Worm (Caenorhabditis elegans) whole organism, L4 larva: ENCODE data around the gene F46C5.7.
A peak's percentile ranks its signal among the peaks of the same experiment; 100 is the strongest.

ENCODE experiments used
- D1046.2 ChIP-seq: fragments of 200-800 bp; sonication (Bioruptor generic); IDR thresholded peaks from 2 replicates; pipeline ENCODE4 v1.3.6; 2022; ENCODE audit warnings: missing genetic modification characterization, missing compliant biosample characterization
- F49E8.2 ChIP-seq: sonication (generic microtip); optimal IDR thresholded peaks from 2 replicates; lab custom pipeline; 2016; ENCODE audit warnings: missing compliant biosample characterization, mild to moderate bottlenecking, missing genetic modification characterization, borderline replicate concordance
- R02D3.7 ChIP-seq: fragments of 150-350 bp; sonication (generic microtip); optimal IDR thresholded peaks from 3 replicates; lab custom pipeline; 2014; ENCODE audit warnings: missing biosample characterization, missing genetic modification characterization
- T20F7.1 ChIP-seq: fragments of 200-800 bp; sonication (Bioruptor generic); optimal IDR thresholded peaks from 2 replicates; lab custom pipeline; 2018; ENCODE audit warnings: mild to moderate bottlenecking, missing genetic modification characterization, missing compliant biosample characterization
- T26A8.4 ChIP-seq: fragments of 200-800 bp; sonication (Bioruptor generic); IDR thresholded peaks from 2 replicates; pipeline ENCODE4 v1.3.6; 2022; ENCODE audit warnings: missing genetic modification characterization, missing compliant biosample characterization
- Y105C5A.15 ChIP-seq: fragments of 200-800 bp; sonication (Bioruptor generic); IDR thresholded peaks from 2 replicates; pipeline ENCODE4 v1.3.6; 2022; ENCODE audit warnings: missing genetic modification characterization, missing compliant biosample characterization
- Y5F2A.4 ChIP-seq: fragments of 200-800 bp; sonication (Bioruptor generic); optimal IDR thresholded peaks from 2 replicates; lab custom pipeline; 2018; ENCODE audit warnings: mild to moderate bottlenecking, missing genetic modification characterization, missing compliant biosample characterization
- Y75B8A.6 ChIP-seq: fragments of 200-800 bp; sonication (Bioruptor generic); IDR thresholded peaks from 2 replicates; pipeline ENCODE4 v1.3.6; 2022; ENCODE audit warnings: missing genetic modification reagents, missing genetic modification characterization, missing compliant biosample characterization
- ZK337.2 ChIP-seq: fragments of 200-800 bp; sonication (Bioruptor generic); IDR thresholded peaks from 2 replicates; pipeline ENCODE4 v1.3.6; 2022; ENCODE audit warnings: missing genetic modification reagents, missing genetic modification characterization, missing compliant biosample characterization
- ZK546.5 ChIP-seq, 2 experiments: sonication (generic microtip); optimal IDR thresholded peaks; 2 replicates each; lab custom pipeline; 2017; ENCODE audit warnings: missing biosample characterization in 2 of 2, missing genetic modification characterization in 2 of 2
- arid-1 ChIP-seq: fragments of 200-800 bp; sonication (Bioruptor generic); conservative IDR thresholded peaks from 2 replicates; pipeline ENCODE4 v1.3.6; 2022; ENCODE audit warnings: missing genetic modification reagents, missing genetic modification characterization, missing compliant biosample characterization
- ceh-62 ChIP-seq: sonication (generic microtip); optimal IDR thresholded peaks from 2 replicates; lab custom pipeline; 2017; ENCODE audit warnings: missing biosample characterization, missing genetic modification characterization
- ces-1 ChIP-seq: fragments of 150-350 bp; sonication (generic microtip); optimal IDR thresholded peaks from 4 replicates; lab custom pipeline; 2014; ENCODE audit warnings: missing biosample characterization, missing genetic modification reagents, missing genetic modification characterization
- cey-2 ChIP-seq: sonication (generic microtip); optimal IDR thresholded peaks from 3 replicates; lab custom pipeline; 2017; ENCODE audit warnings: missing genetic modification characterization, mild to moderate bottlenecking, missing compliant biosample characterization, antibody characterized with exemption, borderline replicate concordance; ENCODE audit not compliant: insufficient read depth
- daf-12 ChIP-seq: fragments of 150-350 bp; optimal IDR thresholded peaks from 2 replicates; lab custom pipeline; 2014; ENCODE audit warnings: missing biosample characterization, missing genetic modification reagents, missing genetic modification characterization
- daf-16 ChIP-seq, 3 experiments: sonication (generic microtip); optimal IDR thresholded peaks; 2 replicates each; lab custom pipeline; 2016 to 2017; ENCODE audit warnings: missing genetic modification characterization in 3 of 3, missing genetic modification reagents in 3 of 3, mild to moderate bottlenecking in 2 of 3, missing compliant biosample characterization in 2 of 3, missing biosample characterization in 1 of 3, moderate library complexity in 1 of 3
- daf-8 ChIP-seq: fragments of 200-800 bp; sonication (Bioruptor generic); IDR thresholded peaks from 2 replicates; pipeline ENCODE4 v1.3.6; 2022; ENCODE audit warnings: missing genetic modification characterization, missing compliant biosample characterization
- dmd-6 ChIP-seq: fragments of 200-800 bp; sonication (Bioruptor generic); IDR thresholded peaks from 2 replicates; pipeline ENCODE4 v1.3.6; 2022; ENCODE audit warnings: missing genetic modification reagents, missing genetic modification characterization, missing compliant biosample characterization
- dmd-9 ChIP-seq: fragments of 200-800 bp; sonication (Bioruptor generic); IDR thresholded peaks from 2 replicates; pipeline ENCODE4 v1.3.6; 2022; ENCODE audit warnings: missing genetic modification reagents, missing genetic modification characterization, missing compliant biosample characterization
- duxl-1 ChIP-seq: sonication (generic microtip); optimal IDR thresholded peaks from 2 replicates; lab custom pipeline; 2016; ENCODE audit warnings: mild to moderate bottlenecking, missing genetic modification characterization, moderate library complexity, missing compliant biosample characterization; ENCODE audit not compliant: poor library complexity
- egl-27 ChIP-seq: sonication (generic microtip); optimal IDR thresholded peaks from 3 replicates; lab custom pipeline; 2017; ENCODE audit warnings: missing biosample characterization, missing genetic modification reagents, missing genetic modification characterization
- gei-8 ChIP-seq: fragments of 200-800 bp; sonication (Bioruptor generic); optimal IDR thresholded peaks from 2 replicates; lab custom pipeline; 2018; ENCODE audit warnings: mild to moderate bottlenecking, missing genetic modification characterization, missing compliant biosample characterization
- hlh-30 ChIP-seq: sonication (generic microtip); optimal IDR thresholded peaks from 2 replicates; lab custom pipeline; 2017; ENCODE audit warnings: antibody characterized with exemption, mild to moderate bottlenecking, missing genetic modification characterization, missing compliant biosample characterization; ENCODE audit not compliant: insufficient read depth
- jun-1 ChIP-seq: fragments of 150-350 bp; optimal IDR thresholded peaks from 2 replicates; lab custom pipeline; 2014; ENCODE audit warnings: missing biosample characterization, missing genetic modification reagents, missing genetic modification characterization
- lim-7 ChIP-seq: fragments of 200-800 bp; sonication (Bioruptor generic); IDR thresholded peaks from 2 replicates; pipeline ENCODE4 v1.3.6; 2022; ENCODE audit warnings: missing genetic modification characterization, missing compliant biosample characterization
- lin-1 ChIP-seq: fragments of 200-800 bp; sonication (Bioruptor generic); IDR thresholded peaks from 2 replicates; pipeline ENCODE4 v1.3.6; 2022; ENCODE audit warnings: missing genetic modification reagents, missing genetic modification characterization, missing compliant biosample characterization
- lin-13 ChIP-seq: fragments of 150-350 bp; optimal IDR thresholded peaks from 2 replicates; lab custom pipeline; 2014; ENCODE audit warnings: missing biosample characterization, missing genetic modification reagents, missing genetic modification characterization
- lin-15B ChIP-seq: fragments of 150-350 bp; sonication (generic microtip); optimal IDR thresholded peaks from 3 replicates; lab custom pipeline; 2014; ENCODE audit warnings: missing biosample characterization, missing genetic modification characterization
- lin-29 ChIP-seq: fragments of 200-800 bp; sonication (Bioruptor generic); IDR thresholded peaks from 2 replicates; pipeline ENCODE4 v1.3.6; 2022; ENCODE audit warnings: missing genetic modification reagents, missing genetic modification characterization, missing compliant biosample characterization
- madf-5 ChIP-seq, 2 experiments: fragments of 200-800 bp; sonication (Bioruptor generic); IDR thresholded peaks; 2 replicates each; pipeline ENCODE4 v1.3.6; 2022; ENCODE audit warnings: missing compliant biosample characterization in 2 of 2, missing genetic modification characterization in 2 of 2
- mdt-29 ChIP-seq: fragments of 200-800 bp; sonication (Bioruptor generic); IDR thresholded peaks from 2 replicates; pipeline ENCODE4 v1.3.6; 2022; ENCODE audit warnings: missing genetic modification reagents, missing genetic modification characterization, missing compliant biosample characterization
- mep-1 ChIP-seq: fragments of 150-350 bp; sonication (generic microtip); optimal IDR thresholded peaks from 3 replicates; lab custom pipeline; 2014; ENCODE audit warnings: missing biosample characterization, missing genetic modification characterization
- mes-2 ChIP-seq: sonication (generic microtip); optimal IDR thresholded peaks from 2 replicates; lab custom pipeline; 2016; ENCODE audit warnings: missing genotype, mild to moderate bottlenecking, missing genetic modification characterization, missing compliant biosample characterization; ENCODE audit not compliant: poor library complexity, severe bottlenecking
- mxl-2 ChIP-seq: fragments of 200-800 bp; sonication (Bioruptor generic); conservative IDR thresholded peaks from 2 replicates; pipeline ENCODE4 v1.3.6; 2022; ENCODE audit warnings: missing genetic modification reagents, missing genetic modification characterization, missing compliant biosample characterization
- nhr-102 ChIP-seq: sonication (generic microtip); optimal IDR thresholded peaks from 2 replicates; lab custom pipeline; 2016; ENCODE audit warnings: mild to moderate bottlenecking, missing genetic modification characterization, moderate library complexity, missing compliant biosample characterization
- nhr-111 ChIP-seq: fragments of 200-800 bp; sonication (Bioruptor generic); optimal IDR thresholded peaks from 2 replicates; lab custom pipeline; 2018; ENCODE audit warnings: mild to moderate bottlenecking, missing genetic modification characterization, missing compliant biosample characterization
- nhr-237 ChIP-seq: sonication (generic microtip); optimal IDR thresholded peaks from 2 replicates; lab custom pipeline; 2017; ENCODE audit warnings: missing biosample characterization, missing genetic modification characterization
- nhr-28 ChIP-seq: fragments of 150-350 bp; optimal IDR thresholded peaks from 2 replicates; lab custom pipeline; 2014; ENCODE audit warnings: missing biosample characterization, missing genetic modification characterization
- nhr-42 ChIP-seq: fragments of 200-800 bp; sonication (Bioruptor generic); IDR thresholded peaks from 2 replicates; pipeline ENCODE4 v1.3.6; 2022; ENCODE audit warnings: missing genetic modification characterization, missing compliant biosample characterization
- nhr-48 ChIP-seq: sonication (generic microtip); optimal IDR thresholded peaks from 2 replicates; lab custom pipeline; 2016; ENCODE audit warnings: mild to moderate bottlenecking, missing genetic modification characterization, missing compliant biosample characterization
- nhr-77 ChIP-seq: fragments of 150-350 bp; optimal IDR thresholded peaks from 2 replicates; lab custom pipeline; 2014; ENCODE audit warnings: missing biosample characterization, missing genetic modification characterization
- saeg-2 ChIP-seq: fragments of 200-800 bp; sonication (Bioruptor generic); IDR thresholded peaks from 2 replicates; pipeline ENCODE4 v1.3.6; 2022; ENCODE audit warnings: missing genetic modification reagents, missing genetic modification characterization, missing compliant biosample characterization
- sdz-12 ChIP-seq: fragments of 200-800 bp; sonication (Bioruptor generic); optimal IDR thresholded peaks from 2 replicates; lab custom pipeline; 2018; ENCODE audit warnings: mild to moderate bottlenecking, missing genetic modification characterization, missing compliant biosample characterization
- set-16 ChIP-seq: fragments of 200-800 bp; sonication (Bioruptor generic); IDR thresholded peaks from 2 replicates; pipeline ENCODE4 v1.3.6; 2022; ENCODE audit warnings: missing genetic modification reagents, missing genetic modification characterization, missing compliant biosample characterization
- snpc-4 ChIP-seq: fragments of 150-350 bp; optimal IDR thresholded peaks from 2 replicates; lab custom pipeline; 2014; ENCODE audit warnings: missing biosample characterization, missing genetic modification characterization
- spr-1 ChIP-seq: sonication (generic microtip); optimal IDR thresholded peaks from 2 replicates; lab custom pipeline; 2016; ENCODE audit warnings: mild to moderate bottlenecking, missing genetic modification characterization, missing compliant biosample characterization
- tra-1 ChIP-seq: fragments of 200-800 bp; sonication (Bioruptor generic); IDR thresholded peaks from 2 replicates; pipeline ENCODE4 v1.3.6; 2022; ENCODE audit warnings: missing genetic modification reagents, missing genetic modification characterization, missing compliant biosample characterization
- zfp-2 ChIP-seq: sonication (generic microtip); optimal IDR thresholded peaks from 2 replicates; lab custom pipeline; 2016; ENCODE audit warnings: mild to moderate bottlenecking, missing genetic modification characterization, missing compliant biosample characterization

Gene F46C5.7

ce11 chrII:8821140-8821595 lies 18.0 kb upstream of the F46C5.7 start, which contains the start of gene F46C5.1 (continued):
- TF ChIP-seq nhr-28 (tag; lab: Kevin White, UChicago) (peak; percentile 75), R02D3.7 (no peak), tra-1 (no peak), T20F7.1 (no peak), egl-27 (tag; lab: Kevin White, UChicago) (no peak), nhr-111 (GFP tag; lab: Kevin White, UChicago) (no peak), Y5F2A.4 (GFP tag; lab: Kevin White, UChicago) (no peak), lim-7 (no peak), sdz-12 (GFP tag; lab: Kevin White, UChicago) (no peak), ceh-62 (tag; lab: Kevin White, UChicago) (no peak), set-16 (GFP tag; lab: Robert Waterston, UW) (no peak), T26A8.4 (GFP tag; lab: Robert Waterston, UW) (peak; percentile 31; the same call in 1 of the 2 replicates), hlh-30 (tag; lab: Kevin White, UChicago) (peak; percentile 13), lin-29 (no peak), dmd-9 (GFP tag; lab: Robert Waterston, UW) (no peak), F49E8.2 (tag; lab: Kevin White, UChicago) (no peak)
- TF ChIP-seq, all 104 proteins: peak for 5

- peak; percentile 73 for TF ChIP-seq dmd-6 (GFP tag; lab: Robert Waterston, UW)
- peak; percentile 93 for TF ChIP-seq nhr-48 (tag; lab: Kevin White, UChicago)
- no peak for TF ChIP-seq cey-2 (tag; lab: Kevin White, UChicago)
- TF ChIP-seq set-16 (GFP tag; lab: Robert Waterston, UW) = no peak
- no peak for TF ChIP-seq lin-13
- TF ChIP-seq D1046.2 (GFP tag; lab: Robert Waterston, UW) = no peak
- no peak for TF ChIP-seq daf-16 (GFP tag; optimal IDR thresholded peaks at IDR 0.05; lab: Kevin White, UChicago)
- no peak for TF ChIP-seq daf-16 (tag; optimal IDR thresholded peaks at IDR 0.05; lab: Kevin White, UChicago)
- no peak for TF ChIP-seq mxl-2
- TF ChIP-seq spr-1 = no peak
- TF ChIP-seq tra-1 = 0 out of 2 replicates have a peak, but pooled peaks have one; percentile 16
- no peak for TF ChIP-seq nhr-42 (GFP tag; lab: Robert Waterston, UW)
- TF ChIP-seq lin-1 (GFP tag; lab: Robert Waterston, UW) = no peak
- no peak for TF ChIP-seq mes-2 (tag; lab: Kevin White, UChicago)
- no peak for TF ChIP-seq lin-15B (tag; lab: Kevin White, UChicago)
- no peak for TF ChIP-seq arid-1 (GFP tag; lab: Robert Waterston, UW)
- no peak for TF ChIP-seq zfp-2
- no peak for TF ChIP-seq nhr-77 (tag; lab: Kevin White, UChicago)
- TF ChIP-seq Y105C5A.15 = no peak
- no peak for TF ChIP-seq Y75B8A.6 (GFP tag; lab: Robert Waterston, UW)
- TF ChIP-seq mdt-29 (GFP tag; lab: Robert Waterston, UW) = no peak
- TF ChIP-seq sdz-12 (GFP tag; lab: Kevin White, UChicago) = no peak
- no peak for TF ChIP-seq nhr-237 (tag; lab: Kevin White, UChicago)
- TF ChIP-seq madf-5 (GFP tag; IDR thresholded peaks at IDR 0.05; lab: Robert Waterston, UW) = no peak
- TF ChIP-seq lim-7 = no peak
- no peak for TF ChIP-seq nhr-102 (tag; lab: Kevin White, UChicago)
- no peak for TF ChIP-seq daf-12 (tag; lab: Kevin White, UChicago)
- TF ChIP-seq ZK546.5 (tag; optimal IDR thresholded peaks at IDR 0.05; lab: Kevin White, UChicago) = no peak
- TF ChIP-seq jun-1 (tag; lab: Kevin White, UChicago) = no peak
- TF ChIP-seq duxl-1 (tag; lab: Kevin White, UChicago) = no peak
- no peak for TF ChIP-seq mep-1 (tag; lab: Kevin White, UChicago)
- TF ChIP-seq ces-1 = no peak
- no peak for TF ChIP-seq snpc-4 (tag; lab: Kevin White, UChicago)
- TF ChIP-seq saeg-2 (GFP tag; lab: Robert Waterston, UW) = 0 out of 2 replicates have a peak, but pooled peaks have one; percentile 26
- peak; percentile 34 for TF ChIP-seq gei-8 (GFP tag; lab: Kevin White, UChicago)
- no peak for TF ChIP-seq ZK337.2
- no peak for TF ChIP-seq daf-8 (GFP tag; lab: Robert Waterston, UW)
- TF ChIP-seq F49E8.2 (tag; lab: Kevin White, UChicago) = no peak
Measured at ce11 chrII:8822711-8823110, 16.4 kb upstream of the F46C5.7 start.
